Fruit fly (Drosophila melanogaster) whole organism: Measurements from ENCODE around the gene sqd.

ENCODE experiments used
- CG8478 ChIP-seq: fragments of >200 bp; optimal IDR thresholded peaks from 2 replicates; lab custom pipeline; 2018; ENCODE audit warnings: inconsistent platforms
- Dll ChIP-seq: fragments of >200 bp; optimal IDR thresholded peaks from 2 replicates; lab custom pipeline; 2017
- pan ChIP-seq: fragments of >200 bp; optimal IDR thresholded peaks from 2 replicates; lab custom pipeline; 2017
- psq ChIP-seq: fragments of >200 bp; optimal IDR thresholded peaks from 2 replicates; lab custom pipeline; 2017
- usp ChIP-seq: fragments of >200 bp; optimal IDR thresholded peaks from 2 replicates; lab custom pipeline; 2017; ENCODE audit warnings: missing biosample characterization, missing genetic modification characterization, mixed read lengths

DNA sequence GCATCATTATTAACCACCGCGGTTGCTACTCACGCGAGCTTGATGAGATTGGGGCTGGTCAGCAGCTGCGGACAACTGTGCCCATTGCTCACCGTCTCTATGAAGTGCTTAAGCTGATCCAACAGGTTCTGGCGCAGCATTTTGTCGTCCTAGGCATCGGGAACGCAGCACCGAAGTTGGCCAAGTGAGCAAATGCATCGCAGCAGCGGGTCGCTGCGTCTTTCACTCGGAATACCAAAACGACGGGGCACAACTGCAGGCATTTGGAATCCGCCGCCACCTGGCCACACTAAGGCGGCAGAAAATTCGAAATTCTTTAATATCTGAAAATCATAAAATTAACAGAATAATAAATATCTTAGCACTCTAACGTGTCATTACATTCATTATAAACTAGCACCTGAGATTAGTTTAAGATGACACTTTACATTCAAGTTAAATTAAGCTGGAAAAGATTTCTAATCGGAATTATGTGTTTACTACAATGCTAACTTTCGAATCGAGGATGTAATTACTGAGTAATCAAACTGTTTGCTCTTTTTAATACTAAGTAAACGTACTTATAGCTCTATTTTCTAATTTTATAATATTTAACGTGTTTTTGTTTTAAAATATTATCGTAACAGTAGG lies 37.0 kb upstream of the sqd start:
- TF ChIP-seq usp (GFP tag; lab: Kevin White, UChicago) (no peak), psq (lab: Kevin White, UChicago) (no peak), CG8478 (lab: Kevin White, UChicago) (no peak), pan (lab: Kevin White, UChicago) (no peak), Dll (lab: Kevin White, UChicago) (no peak)
